Worm (Caenorhabditis elegans) whole organism, L2 larva: Measurements from ENCODE around the gene mrps-10.

ENCODE experiments used
- F13H6.1 ChIP-seq: sonication (generic microtip); optimal IDR thresholded peaks from 2 replicates; lab custom pipeline; 2016; ENCODE audit warnings: missing genetic modification characterization, missing compliant biosample characterization
- R02D3.7 ChIP-seq: fragments of 150-350 bp; optimal IDR thresholded peaks from 2 replicates; lab custom pipeline; 2014; ENCODE audit warnings: missing biosample characterization, missing genetic modification characterization
- aly-2 ChIP-seq: fragments of 150-350 bp; optimal IDR thresholded peaks from 2 replicates; lab custom pipeline; 2014; ENCODE audit warnings: missing biosample characterization, missing genetic modification characterization
- egl-27 ChIP-seq: sonication (generic microtip); optimal IDR thresholded peaks from 3 replicates; lab custom pipeline; 2017; ENCODE audit warnings: missing biosample characterization, missing genetic modification reagents, missing genetic modification characterization
- lsy-2 ChIP-seq, 2 experiments: fragments of 150-350 bp in 1 of 2; sonication (generic microtip) in 1 of 2; optimal IDR thresholded peaks; 2 replicates each; lab custom pipeline; 2014 to 2017; ENCODE audit warnings: missing biosample characterization in 2 of 2, missing genetic modification characterization in 2 of 2
- mdl-1 ChIP-seq, 2 experiments: fragments of 150-350 bp in 1 of 2; sonication (generic microtip) in 1 of 2; optimal IDR thresholded peaks; 2 replicates each; lab custom pipeline; 2017; ENCODE audit warnings: missing biosample characterization in 2 of 2, missing genetic modification characterization in 2 of 2
- nhr-10 ChIP-seq: sonication (generic microtip); optimal IDR thresholded peaks from 2 replicates; lab custom pipeline; 2017; ENCODE audit warnings: missing biosample characterization, missing genetic modification characterization
- nhr-12 ChIP-seq: fragments of 150-350 bp; optimal IDR thresholded peaks from 2 replicates; lab custom pipeline; 2014; ENCODE audit warnings: missing biosample characterization, missing genetic modification characterization
- nhr-237 ChIP-seq: fragments of 150-350 bp; optimal IDR thresholded peaks from 2 replicates; lab custom pipeline; 2014; ENCODE audit warnings: missing biosample characterization, missing genetic modification characterization
- unc-55 ChIP-seq: fragments of 150-350 bp; sonication (generic microtip); optimal IDR thresholded peaks from 3 replicates; lab custom pipeline; 2014; ENCODE audit warnings: missing biosample characterization, missing genetic modification reagents, missing genetic modification characterization

DNA sequence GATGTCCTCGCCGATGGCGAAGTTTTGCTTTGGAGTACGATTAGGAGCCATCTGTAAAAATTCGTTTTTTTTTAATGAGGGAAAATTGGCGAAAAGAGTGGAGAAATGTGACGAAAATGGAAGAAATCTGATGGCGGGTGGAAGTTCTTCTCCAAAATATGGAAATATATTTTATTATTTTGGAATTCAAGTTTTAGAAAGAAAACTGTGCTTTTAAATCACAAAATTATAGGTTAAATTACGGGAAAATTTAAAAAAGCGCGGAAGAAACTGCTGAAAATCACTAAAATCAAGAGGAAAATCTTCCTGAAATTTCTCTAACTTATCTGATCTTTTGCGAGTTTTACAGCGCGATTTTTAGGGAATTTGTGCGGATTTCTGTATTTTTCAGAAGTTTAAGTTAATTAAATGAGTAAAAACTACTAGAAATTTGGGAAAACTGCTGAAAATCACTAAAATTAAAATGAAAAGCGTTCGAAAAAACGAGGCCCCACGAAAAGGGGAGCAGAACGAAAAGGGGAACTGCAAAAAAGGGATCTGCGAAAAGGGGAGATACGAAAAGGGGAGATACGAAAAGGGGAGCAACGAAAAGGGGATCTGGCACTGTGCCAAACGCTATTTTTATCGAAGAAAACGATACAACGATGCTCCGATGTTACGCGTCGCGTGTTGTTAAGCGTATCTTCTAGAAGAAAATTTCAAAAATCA is 48.7 kb upstream of the mrps-10 start, which contains the start of the genes cec-7 and enu-3.5:
- no peak for TF ChIP-seq nhr-10
- no peak for TF ChIP-seq nhr-12
- TF ChIP-seq egl-27 (tag; lab: Kevin White, UChicago): no peak
- no peak for TF ChIP-seq unc-55 (GFP tag; lab: Kevin White, UChicago)
- TF ChIP-seq aly-2 (tag; lab: Kevin White, UChicago): no peak
- no peak for TF ChIP-seq F13H6.1
- no peak for TF ChIP-seq lsy-2 (tag; optimal IDR thresholded peaks at IDR 0.05; lab: Kevin White, UChicago)
- no peak for TF ChIP-seq nhr-237
- no peak for TF ChIP-seq R02D3.7 (tag; lab: Kevin White, UChicago)
- TF ChIP-seq mdl-1 (tag; optimal IDR thresholded peaks at IDR 0.05; lab: Kevin White, UChicago): no peak
